Fruit fly (Drosophila melanogaster): ENCODE results near the gene Sox21b.

DNA sequence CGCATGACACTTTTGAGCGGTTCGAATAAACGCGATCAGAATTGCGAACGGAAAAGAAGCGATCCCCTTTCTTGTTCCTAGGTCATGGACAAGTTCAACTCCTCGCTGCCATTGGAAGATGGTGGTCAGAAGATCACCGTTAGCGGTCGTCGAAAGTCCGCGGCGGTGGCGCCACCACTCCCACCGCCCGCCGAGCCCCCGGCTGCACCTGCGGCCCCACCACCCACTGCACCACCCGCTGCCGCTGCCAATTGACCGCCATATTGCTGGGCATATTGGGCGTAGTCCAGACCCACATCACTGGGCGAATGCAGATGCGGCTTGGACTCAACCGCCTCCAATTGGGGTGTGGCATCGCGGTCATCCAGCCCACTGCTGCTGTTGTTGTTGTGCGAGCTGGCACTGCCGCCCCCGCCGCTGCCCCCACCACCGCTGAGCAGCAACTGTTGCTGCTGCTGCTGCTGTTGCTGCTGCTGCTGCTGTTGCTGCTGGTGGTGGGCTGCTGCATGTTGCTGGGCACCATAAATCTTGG lies 18.2 kb downstream of the Sox21b start:
- TF ChIP-seq psq (optimal IDR thresholded peaks at IDR 0.05) (no peak), usp (GFP tag; optimal IDR thresholded peaks at IDR 0.05) (no peak), CG8478 (optimal IDR thresholded peaks at IDR 0.05) (no peak), Dll (optimal IDR thresholded peaks at IDR 0.05) (no peak), pan (optimal IDR thresholded peaks at IDR 0.05) (no peak)

Measured in whole organism.